Fruit fly (Drosophila melanogaster) whole organism, adult: ENCODE measurements around the gene Pdcd4.

Source experiments
- Clk ChIP-seq: fragments of 200-800 bp; sonication (Bioruptor generic); optimal IDR thresholded peaks from 2 replicates; lab custom pipeline; 2017; ENCODE audit warnings: missing biosample characterization, missing genetic modification characterization
- cnc ChIP-seq, 2 experiments: fragments of >200 bp; optimal IDR thresholded peaks; 2 replicates each; lab custom pipeline; 2017
- toe ChIP-seq: fragments of 200-800 bp; sonication (Bioruptor generic); optimal IDR thresholded peaks from 2 replicates; lab custom pipeline; 2016; ENCODE audit warnings: missing biosample characterization, missing genetic modification characterization

- TF ChIP-seq Clk (peak; percentile 82), cnc (optimal IDR thresholded peaks at IDR 0.05; lab: Kevin White, UChicago) (no peak), toe (GFP tag; lab: Kevin White, UChicago) (peak; percentile 72)
Observed at dm6 chrX:13740062-13740461, 15.1 kb downstream of the Pdcd4 start.
